Fruit fly (Drosophila melanogaster): ENCODE data around the gene CG31735.

Gene CG31735

DNA sequence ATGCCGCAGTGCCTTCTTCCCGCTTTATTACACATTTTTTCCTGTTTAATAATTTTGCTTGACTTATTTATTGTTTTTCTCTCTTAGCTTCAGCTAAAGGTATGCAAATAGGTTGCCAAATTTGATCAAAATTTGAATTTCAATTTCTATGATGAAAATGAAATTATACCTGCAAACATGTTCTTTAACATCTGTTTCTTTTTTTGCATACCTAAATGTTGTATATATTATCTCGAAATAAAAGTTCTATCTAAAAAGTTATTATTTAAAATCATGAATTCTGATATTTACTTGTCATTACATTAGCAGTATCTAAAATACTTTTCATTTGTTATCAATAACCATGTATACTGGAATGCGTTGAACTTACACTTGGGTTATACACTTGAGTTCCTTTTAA is at the start of gene CG31735:
Gene CG31735, plus strand, starts transcription at position 301 of the 400 bp plus-strand sequence.
- TF ChIP-seq CG34367 (tag; optimal IDR thresholded peaks at IDR 0.05), result no peak
- TF ChIP-seq CG10348 (GFP tag; IDR thresholded peaks at IDR 0.05), result no peak
- TF ChIP-seq CG17806 (tag; optimal IDR thresholded peaks at IDR 0.05), result no peak
- TF ChIP-seq CG9948 (tag; optimal IDR thresholded peaks at IDR 0.05), result no peak
- TF ChIP-seq CG8159 (tag; optimal IDR thresholded peaks at IDR 0.05), result no peak
- TF ChIP-seq rn (GFP tag; IDR thresholded peaks at IDR 0.05), result no peak
- no peak for TF ChIP-seq CG15710 (tag; optimal IDR thresholded peaks at IDR 0.05)

DNA sequence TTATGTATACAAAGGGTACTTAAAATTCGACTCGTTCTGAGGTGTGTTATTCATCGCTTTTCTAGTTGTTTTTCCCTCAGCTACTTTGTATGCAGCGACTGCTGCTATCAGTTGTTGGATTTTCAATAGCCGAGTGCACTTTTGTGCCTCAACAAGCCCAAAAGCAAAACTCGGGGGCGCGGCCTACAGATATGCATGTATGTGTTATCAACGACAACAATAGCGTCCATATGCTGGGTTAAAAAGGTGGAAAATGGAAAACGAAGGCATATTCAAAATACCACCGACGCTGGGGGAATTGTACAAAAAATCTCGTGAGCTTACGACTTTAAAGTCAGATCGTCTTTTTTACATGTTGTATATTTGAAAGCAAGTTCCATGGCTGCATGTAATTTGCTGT is 48.7 kb upstream of the CG31735 start:
- no peak for TF ChIP-seq Snoo (tag; optimal IDR thresholded peaks at IDR 0.05)
- no peak for TF ChIP-seq CG8301 (tag; optimal IDR thresholded peaks at IDR 0.05)
- no peak for TF ChIP-seq CG4496 (GFP tag; IDR thresholded peaks at IDR 0.05)
- TF ChIP-seq gl (tag; optimal IDR thresholded peaks at IDR 0.05), result no peak
- TF ChIP-seq CG9948 (tag; optimal IDR thresholded peaks at IDR 0.05), result no peak
- TF ChIP-seq CG10348 (GFP tag; IDR thresholded peaks at IDR 0.05), result no peak
- TF ChIP-seq Pif1A (GFP tag; optimal IDR thresholded peaks at IDR 0.05), result no peak
- no peak for TF ChIP-seq CG14655 (GFP tag; optimal IDR thresholded peaks at IDR 0.05)

DNA sequence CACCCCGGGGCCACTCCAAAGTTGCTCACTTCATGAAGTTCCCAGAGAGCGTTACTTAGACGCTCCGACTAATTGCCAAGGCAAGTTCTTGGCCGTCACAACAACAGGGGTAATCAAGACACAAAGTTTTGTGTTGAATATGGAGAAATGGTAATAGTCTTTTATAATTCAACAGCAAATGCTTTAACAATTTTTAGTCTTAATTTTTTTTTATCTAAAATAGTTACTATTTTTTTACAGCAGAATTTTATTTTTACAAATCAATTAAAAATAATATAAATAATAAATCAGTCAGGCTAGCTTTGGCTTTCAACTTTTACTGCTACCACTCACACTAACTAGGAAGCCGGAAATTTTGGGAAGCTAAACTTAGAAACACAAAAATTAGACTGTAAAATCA is 43.0 kb upstream of the CG31735 start, which contains the start of gene CG13243:
Gene CG13243, plus strand, starts transcription at position 301 of the 400 bp plus-strand sequence.
- TF ChIP-seq CG10348 (GFP tag; IDR thresholded peaks at IDR 0.05) (no peak), CG9948 (tag; optimal IDR thresholded peaks at IDR 0.05) (no peak), gl (tag; optimal IDR thresholded peaks at IDR 0.05) (no peak), EcR (GFP tag; optimal IDR thresholded peaks at IDR 0.05) (no peak), fd96Ca (GFP tag; IDR thresholded peaks at IDR 0.05) (no peak), CG34367 (tag; optimal IDR thresholded peaks at IDR 0.05) (no peak), CG12605 (GFP tag; IDR thresholded peaks at IDR 0.05) (no peak), CG4496 (GFP tag; IDR thresholded peaks at IDR 0.05) (no peak), CG8159 (tag; optimal IDR thresholded peaks at IDR 0.05) (no peak), Pif1A (GFP tag; optimal IDR thresholded peaks at IDR 0.05) (no peak), Ets98B (GFP tag; IDR thresholded peaks at IDR 0.05) (no peak), D1 (tag; optimal IDR thresholded peaks at IDR 0.05) (no peak), CG32121 (GFP tag; IDR thresholded peaks at IDR 0.05) (no peak), Snoo (tag; optimal IDR thresholded peaks at IDR 0.05) (no peak), CG8301 (tag; optimal IDR thresholded peaks at IDR 0.05) (no peak), rn (GFP tag; IDR thresholded peaks at IDR 0.05) (no peak)

DNA sequence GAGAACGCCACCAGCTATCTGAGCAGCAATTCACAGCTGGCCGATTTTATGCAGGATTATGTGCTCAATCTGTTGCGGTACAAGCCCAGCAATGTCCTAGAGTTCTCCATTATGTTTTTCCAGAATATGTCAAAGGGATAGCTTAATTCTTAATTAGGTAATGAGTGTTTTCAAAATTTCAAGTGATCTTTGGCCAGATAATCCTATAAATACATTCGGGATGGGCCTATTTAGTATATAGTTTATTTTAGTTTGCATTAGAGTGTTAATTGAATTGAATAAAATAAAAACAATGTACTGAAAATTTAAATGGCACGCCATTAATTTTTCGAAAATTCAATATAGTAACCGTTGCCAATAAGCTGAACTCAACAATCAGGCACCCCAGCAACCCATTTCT is 41.4 kb upstream of the CG31735 start, which contains the start of gene Tektin-A:
Gene Tektin-A, plus strand, starts transcription at position 301 of the 400 bp plus-strand sequence.
- TF ChIP-seq CG12605 (GFP tag; IDR thresholded peaks at IDR 0.05) (no peak), CG14655 (GFP tag; optimal IDR thresholded peaks at IDR 0.05) (no peak), CG4496 (GFP tag; IDR thresholded peaks at IDR 0.05) (no peak), Pif1A (GFP tag; optimal IDR thresholded peaks at IDR 0.05) (no peak)

DNA sequence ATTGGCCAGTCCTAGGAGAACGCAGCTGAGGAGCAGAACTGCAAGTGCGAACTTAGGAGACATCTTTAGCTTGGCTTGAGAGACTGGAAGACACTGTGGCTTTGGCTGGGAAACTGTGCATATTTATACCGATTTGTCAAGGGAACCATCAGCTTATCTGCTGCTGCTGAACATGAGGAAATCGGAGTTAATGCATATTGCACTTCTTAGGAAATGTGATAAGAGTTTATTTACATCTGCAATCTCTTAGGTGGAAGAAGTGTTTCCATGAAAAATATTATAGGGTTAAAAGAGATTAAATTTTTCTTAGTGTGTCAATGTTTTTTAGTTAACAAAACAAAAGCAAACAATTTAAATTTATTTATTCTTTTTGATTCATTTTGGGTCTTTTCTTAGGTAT is 29.9 kb upstream of the CG31735 start, which contains the start of gene CG42792:
Gene CG42792, minus strand, starts transcription at position 101 of the 400 bp plus-strand sequence.
- no peak for TF ChIP-seq CG32121 (GFP tag; IDR thresholded peaks at IDR 0.05)

DNA sequence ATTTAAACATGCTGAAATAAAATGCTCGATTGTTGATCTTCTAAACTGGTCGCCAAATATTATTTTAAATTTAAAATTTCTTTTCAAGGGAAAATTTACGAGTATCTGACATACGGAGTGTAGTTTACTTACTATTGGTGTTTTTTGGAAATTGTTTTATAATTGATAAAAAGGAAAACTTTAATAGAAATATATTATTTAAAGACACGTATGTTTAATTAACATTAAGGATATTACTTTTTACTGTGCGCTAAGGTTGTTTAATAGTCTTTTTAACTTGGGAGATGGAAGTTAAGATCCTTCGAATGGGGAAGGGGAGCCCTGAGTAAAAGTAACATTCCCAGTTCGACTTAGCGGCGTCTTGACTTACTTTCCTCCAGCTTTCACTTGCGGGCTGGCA is 15.2 kb upstream of the CG31735 start, which contains the start of gene CG7653:
Gene CG7653, minus strand, starts transcription at position 101 of the 400 bp plus-strand sequence.
- TF ChIP-seq CG34367 (tag; optimal IDR thresholded peaks at IDR 0.05) (no peak), fd96Ca (GFP tag; IDR thresholded peaks at IDR 0.05) (no peak), Pif1B (GFP tag; optimal IDR thresholded peaks at IDR 0.05) (no peak), Snoo (tag; optimal IDR thresholded peaks at IDR 0.05) (no peak), CG8159 (tag; optimal IDR thresholded peaks at IDR 0.05) (no peak), CG10348 (GFP tag; IDR thresholded peaks at IDR 0.05) (no peak), CG12605 (GFP tag; IDR thresholded peaks at IDR 0.05) (no peak), CG15710 (tag; optimal IDR thresholded peaks at IDR 0.05) (no peak), rn (GFP tag; IDR thresholded peaks at IDR 0.05) (no peak), D1 (tag; optimal IDR thresholded peaks at IDR 0.05) (no peak), CG8301 (tag; optimal IDR thresholded peaks at IDR 0.05) (no peak), CG14655 (GFP tag; optimal IDR thresholded peaks at IDR 0.05) (no peak), CG32121 (GFP tag; IDR thresholded peaks at IDR 0.05) (no peak), CG4496 (GFP tag; IDR thresholded peaks at IDR 0.05) (no peak), gl (tag; optimal IDR thresholded peaks at IDR 0.05) (no peak), EcR (GFP tag; optimal IDR thresholded peaks at IDR 0.05) (no peak), CG17806 (tag; optimal IDR thresholded peaks at IDR 0.05) (no peak)

DNA sequence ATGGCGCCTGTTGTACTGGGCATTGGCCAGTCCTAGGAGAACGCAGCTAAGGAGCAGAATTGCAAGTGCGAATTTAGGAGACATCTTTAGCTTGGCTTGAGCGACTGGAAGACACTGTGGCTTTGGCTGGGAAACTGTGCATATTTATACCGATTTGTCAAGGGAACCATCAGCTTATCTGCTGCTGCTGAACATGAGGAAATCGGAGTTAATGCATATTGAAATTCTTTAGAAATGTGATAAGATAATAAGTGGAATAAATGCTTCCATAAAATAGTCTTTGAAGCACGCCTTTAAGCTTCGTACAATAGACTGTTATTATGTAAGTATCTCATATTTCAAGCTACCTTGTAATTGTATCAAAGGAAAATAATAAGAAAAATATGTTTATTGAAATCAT is 12.2 kb upstream of the CG31735 start, which contains the start of gene CG44475:
Gene CG44475, minus strand, starts transcription at position 101 of the 400 bp plus-strand sequence.
- no peak for TF ChIP-seq CG15710 (tag; optimal IDR thresholded peaks at IDR 0.05)
- TF ChIP-seq fd96Ca (GFP tag; IDR thresholded peaks at IDR 0.05), result no peak
- TF ChIP-seq rn (GFP tag; IDR thresholded peaks at IDR 0.05), result no peak
- no peak for TF ChIP-seq CG13204 (GFP tag; optimal IDR thresholded peaks at IDR 0.05)
- TF ChIP-seq CG32121 (GFP tag; IDR thresholded peaks at IDR 0.05), result no peak
- no peak for TF ChIP-seq EcR (GFP tag; optimal IDR thresholded peaks at IDR 0.05)
- TF ChIP-seq CG14655 (GFP tag; optimal IDR thresholded peaks at IDR 0.05), result no peak
- TF ChIP-seq CG8159 (tag; optimal IDR thresholded peaks at IDR 0.05), result no peak
- no peak for TF ChIP-seq CG12605 (GFP tag; IDR thresholded peaks at IDR 0.05)
- no peak for TF ChIP-seq gl (tag; optimal IDR thresholded peaks at IDR 0.05)
- no peak for TF ChIP-seq CG10348 (GFP tag; IDR thresholded peaks at IDR 0.05)
- no peak for TF ChIP-seq CG9948 (tag; optimal IDR thresholded peaks at IDR 0.05)
- no peak for TF ChIP-seq CG17806 (tag; optimal IDR thresholded peaks at IDR 0.05)
- TF ChIP-seq Snoo (tag; optimal IDR thresholded peaks at IDR 0.05), result no peak
- TF ChIP-seq CG34367 (tag; optimal IDR thresholded peaks at IDR 0.05), result no peak
- no peak for TF ChIP-seq D1 (tag; optimal IDR thresholded peaks at IDR 0.05)

Measured in whole organism, pupa.